Worm (Caenorhabditis elegans): ENCODE results near the gene F22E5.20.
"Not testable (repeated sequence)": the region's sequence is repeated elsewhere in the genome, so short reads cannot be mapped to it uniquely, and the experiment has no call there.

The F22E5.20 gene

ce11 chrII:2698378-2698777 is 24.9 kb upstream of the F22E5.20 start, which contains the start of gene sri-62:
TSS of gene sri-62 (minus strand) at chrII:2698478.
- TF ChIP-seq flh-1 (GFP tag; optimal IDR thresholded peaks at IDR 0.05) (no peak), blmp-1 (tag; optimal IDR thresholded peaks at IDR 0.05) (no peak), ces-1 (GFP tag; optimal IDR thresholded peaks at IDR 0.05) (no peak), ceh-39 (tag; optimal IDR thresholded peaks at IDR 0.05) (no peak), bed-3 (GFP tag; optimal IDR thresholded peaks at IDR 0.05) (no peak), pha-4 (tag; optimal IDR thresholded peaks at IDR 0.05) (no peak), mls-2 (tag; optimal IDR thresholded peaks at IDR 0.05) (no peak), sptf-1 (tag; optimal IDR thresholded peaks at IDR 0.05) (no peak), nhr-76 (tag; optimal IDR thresholded peaks at IDR 0.05) (no peak), elt-3 (tag; optimal IDR thresholded peaks at IDR 0.05) (no peak)

ce11 chrII:2695079-2695478 is 21.6 kb upstream of the F22E5.20 start:
- TF ChIP-seq elt-1 (tag; optimal IDR thresholded peaks at IDR 0.05; ENCODE audit: borderline replicate concordance, insufficient read depth) (no peak), ces-1 (GFP tag; optimal IDR thresholded peaks at IDR 0.05) (peak; percentile 18)

ce11 chrII:2692476-2692875 is 19.0 kb upstream of the F22E5.20 start, which contains the start of gene set-11:
TSS of gene set-11 (minus strand) at chrII:2692576.
- TF ChIP-seq mep-1 (tag; optimal IDR thresholded peaks at IDR 0.05) (no peak), elt-1 (tag; optimal IDR thresholded peaks at IDR 0.05; ENCODE audit: borderline replicate concordance, insufficient read depth) (no peak), pha-4 (tag; optimal IDR thresholded peaks at IDR 0.05) (no peak), bed-3 (GFP tag; optimal IDR thresholded peaks at IDR 0.05) (no peak), sptf-1 (tag; optimal IDR thresholded peaks at IDR 0.05) (no peak), lin-32 (GFP tag; optimal IDR thresholded peaks at IDR 0.05) (no peak), zip-8 (tag; optimal IDR thresholded peaks at IDR 0.05) (no peak), nhr-28 (tag; optimal IDR thresholded peaks at IDR 0.05) (no peak), ces-1 (GFP tag; optimal IDR thresholded peaks at IDR 0.05) (no peak), nhr-237 (tag; optimal IDR thresholded peaks at IDR 0.05) (no peak), nhr-2 (tag; optimal IDR thresholded peaks at IDR 0.05) (no peak), sem-2 (GFP tag; optimal IDR thresholded peaks at IDR 0.05) (no peak)

ce11 chrII:2690080-2690479 is 16.6 kb upstream of the F22E5.20 start, which contains the start of gene nspf-3:
TSS of gene nspf-3 (minus strand) at chrII:2690180.
- TF ChIP-seq hlh-1 (tag; optimal IDR thresholded peaks at IDR 0.05) (no peak), ham-2 (GFP tag; optimal IDR thresholded peaks at IDR 0.05) (no peak), unc-120 (tag; optimal IDR thresholded peaks at IDR 0.05; ENCODE audit: poor library complexity, severe bottlenecking) (no peak), tbx-8 (GFP tag; optimal IDR thresholded peaks at IDR 0.05) (no peak), ceh-39 (tag; optimal IDR thresholded peaks at IDR 0.05) (no peak), nhr-76 (tag; optimal IDR thresholded peaks at IDR 0.05) (no peak), zip-8 (tag; optimal IDR thresholded peaks at IDR 0.05) (no peak), ces-1 (GFP tag; optimal IDR thresholded peaks at IDR 0.05) (no peak), elt-3 (tag; optimal IDR thresholded peaks at IDR 0.05) (no peak), nhr-237 (tag; optimal IDR thresholded peaks at IDR 0.05) (no peak)

ce11 chrII:2688616-2689015 is 15.2 kb upstream of the F22E5.20 start, which contains the start of gene nspf-2:
TSS of gene nspf-2 (plus strand) at chrII:2688916.
- TF ChIP-seq unc-39 (tag; optimal IDR thresholded peaks at IDR 0.05); ceh-83 (GFP tag; optimal IDR thresholded peaks at IDR 0.05); M03D4.4 (tag; optimal IDR thresholded peaks at IDR 0.05): not testable (repeated sequence)

ce11 chrII:2686985-2687675 is 13.7 kb upstream of the F22E5.20 start, which contains the start of the genes sup-9 and nspf-1:
TSS of gene sup-9 (minus strand) at chrII:2687027.
TSS of gene nspf-1 (plus strand) at chrII:2687625.
- TF ChIP-seq lin-13 (tag; optimal IDR thresholded peaks at IDR 0.05) (no peak), ham-2 (GFP tag; optimal IDR thresholded peaks at IDR 0.05) (no peak), unc-120 (tag; optimal IDR thresholded peaks at IDR 0.05; ENCODE audit: poor library complexity, severe bottlenecking) (peak; percentile 48), ces-1 (GFP tag; optimal IDR thresholded peaks at IDR 0.05) (peak; percentile 15), nhr-28 (tag; optimal IDR thresholded peaks at IDR 0.05) (no peak), hlh-1 (tag; optimal IDR thresholded peaks at IDR 0.05) (peak; percentile 34), unc-62 (GFP tag; optimal IDR thresholded peaks at IDR 0.05) (peak; percentile 65)

All from whole organism, mixed stage, embryonic.